Fruit fly (Drosophila melanogaster) whole organism, pupa: ENCODE results near the gene CG11504.
A peak's percentile ranks its signal among the peaks of the same experiment; 100 is the strongest.

Experiments used
- CG10348 ChIP-seq: fragments of 200-800 bp; sonication (Bioruptor generic); IDR thresholded peaks from 2 replicates; pipeline ENCODE4 v1.3.6; 2022; ENCODE audit warnings: missing biosample characterization, missing genetic modification characterization
- CG12605 ChIP-seq: fragments of 200-800 bp; sonication (Bioruptor generic); IDR thresholded peaks from 2 replicates; pipeline ENCODE4 v1.3.6; 2022; ENCODE audit warnings: missing biosample characterization, missing genetic modification characterization
- CG13204 ChIP-seq: fragments of 200-800 bp; sonication (Bioruptor generic); optimal IDR thresholded peaks from 2 replicates; lab custom pipeline; 2018; ENCODE audit warnings: missing biosample characterization, mild to moderate bottlenecking, missing genetic modification characterization, moderate library complexity
- CG14655 ChIP-seq: fragments of 200-800 bp; sonication (Bioruptor generic); optimal IDR thresholded peaks from 3 replicates; lab custom pipeline; 2017; ENCODE audit warnings: mild to moderate bottlenecking, missing biosample characterization, missing genetic modification reagents, missing genetic modification characterization
- CG15710 ChIP-seq: fragments of 200-800 bp; sonication (Bioruptor generic); optimal IDR thresholded peaks from 2 replicates; lab custom pipeline; 2018; ENCODE audit warnings: missing biosample characterization, mild to moderate bottlenecking, missing genetic modification characterization, moderate library complexity
- CG17806 ChIP-seq: fragments of 200-800 bp; sonication (Bioruptor generic); optimal IDR thresholded peaks from 2 replicates; lab custom pipeline; 2018; ENCODE audit warnings: missing biosample characterization, mild to moderate bottlenecking, missing genetic modification characterization, moderate library complexity
- CG32121 ChIP-seq: fragments of 200-800 bp; sonication (Bioruptor generic); IDR thresholded peaks from 2 replicates; pipeline ENCODE4 v1.3.6; 2022; ENCODE audit warnings: missing biosample characterization, missing genetic modification characterization
- CG34367 ChIP-seq: fragments of 200-800 bp; sonication (Bioruptor generic); optimal IDR thresholded peaks from 2 replicates; lab custom pipeline; 2018; ENCODE audit warnings: missing biosample characterization, mild to moderate bottlenecking, missing genetic modification characterization
- CG4496 ChIP-seq: fragments of 200-800 bp; sonication (Bioruptor generic); IDR thresholded peaks from 3 replicates; pipeline ENCODE4 v1.3.6; 2022; ENCODE audit warnings: missing biosample characterization, missing genetic modification characterization
- CG8159 ChIP-seq: fragments of 200-800 bp; sonication (Bioruptor generic); optimal IDR thresholded peaks from 3 replicates; lab custom pipeline; 2018; ENCODE audit warnings: missing biosample characterization, mild to moderate bottlenecking, missing genetic modification characterization, moderate library complexity
- CG8301 ChIP-seq: fragments of 200-800 bp; sonication (Bioruptor generic); optimal IDR thresholded peaks from 2 replicates; lab custom pipeline; 2018; ENCODE audit warnings: missing biosample characterization, mild to moderate bottlenecking, missing genetic modification characterization
- CG9948 ChIP-seq: fragments of 200-800 bp; sonication (Bioruptor generic); optimal IDR thresholded peaks from 2 replicates; lab custom pipeline; 2018; ENCODE audit warnings: missing biosample characterization, mild to moderate bottlenecking, missing genetic modification characterization, moderate library complexity
- D1 ChIP-seq: fragments of 200-800 bp; sonication (Bioruptor generic); optimal IDR thresholded peaks from 2 replicates; lab custom pipeline; 2018; ENCODE audit warnings: missing biosample characterization, mild to moderate bottlenecking, missing genetic modification characterization, moderate library complexity
- EcR ChIP-seq: fragments of 200-800 bp; sonication (Bioruptor generic); optimal IDR thresholded peaks from 3 replicates; lab custom pipeline; 2019; ENCODE audit warnings: missing biosample characterization, missing genetic modification characterization, mild to moderate bottlenecking, moderate library complexity, missing genetic modification reagents
- Ets98B ChIP-seq: fragments of 200-800 bp; sonication (Bioruptor generic); IDR thresholded peaks from 2 replicates; pipeline ENCODE4 v1.3.6; 2022; ENCODE audit warnings: missing biosample characterization, missing genetic modification characterization
- Pif1A ChIP-seq: fragments of 200-800 bp; sonication (Bioruptor generic); optimal IDR thresholded peaks from 3 replicates; lab custom pipeline; 2016; ENCODE audit warnings: missing biosample characterization, missing genetic modification characterization
- Pif1B ChIP-seq: fragments of 200-800 bp; sonication (Bioruptor generic); optimal IDR thresholded peaks from 3 replicates; lab custom pipeline; 2016; ENCODE audit warnings: missing biosample characterization, missing genetic modification characterization
- Snoo ChIP-seq: fragments of 200-800 bp; sonication (Bioruptor generic); optimal IDR thresholded peaks from 3 replicates; lab custom pipeline; 2017; ENCODE audit warnings: missing biosample characterization, mild to moderate bottlenecking, missing genetic modification characterization, inconsistent platforms
- fd96Ca ChIP-seq: fragments of 200-800 bp; sonication (Bioruptor generic); IDR thresholded peaks from 3 replicates; pipeline ENCODE4 v1.3.6; 2022; ENCODE audit warnings: missing biosample characterization, missing genetic modification characterization
- gl ChIP-seq: fragments of 200-800 bp; sonication (Bioruptor generic); optimal IDR thresholded peaks from 2 replicates; lab custom pipeline; 2018; ENCODE audit warnings: missing biosample characterization, mild to moderate bottlenecking, missing genetic modification characterization
- rn ChIP-seq: fragments of 200-800 bp; sonication (Bioruptor generic); IDR thresholded peaks from 2 replicates; pipeline ENCODE4 v1.3.6; 2022; ENCODE audit warnings: missing biosample characterization, missing genetic modification characterization

CG11504 gene

DNA sequence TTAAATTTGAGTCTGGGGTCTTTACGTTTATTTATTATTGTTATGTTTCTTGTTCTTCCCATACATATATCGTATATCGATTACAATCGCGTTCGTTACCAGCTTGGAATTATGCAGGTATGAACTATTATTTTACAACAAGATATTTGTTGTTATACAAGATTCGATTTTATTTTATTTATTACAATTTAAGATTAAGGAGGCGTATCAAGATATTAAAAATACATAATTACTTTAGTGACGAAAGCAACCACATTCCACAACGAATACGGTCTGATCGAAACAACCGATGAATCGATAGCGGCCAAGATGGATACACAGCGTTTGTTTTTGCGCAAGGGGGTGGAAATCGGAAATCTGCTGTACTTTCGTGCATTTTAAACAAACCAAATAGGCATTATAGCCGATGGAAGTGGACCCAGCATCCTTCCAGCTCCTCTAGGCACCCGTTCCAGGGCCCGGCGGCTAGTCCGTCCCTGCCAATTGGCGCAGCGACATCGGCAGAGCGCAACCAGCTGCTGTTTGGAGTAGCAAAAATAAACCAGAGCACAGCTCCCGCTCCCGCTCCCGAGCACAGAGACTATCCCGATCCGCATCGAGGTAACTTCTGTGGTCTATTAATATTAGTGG, at the start of gene CG11504, which contains the start of gene CG15525:
TSS of gene CG11504 (plus strand) at position 294 of the 630 bp plus-strand sequence.
TSS of gene CG15525 (minus strand) at position 70 of the 630 bp plus-strand sequence.
- TF ChIP-seq Ets98B: peak; percentile 19; the same call in 1 of the 2 replicates
- no peak for TF ChIP-seq CG34367
- no peak for TF ChIP-seq fd96Ca (GFP tag; lab: Robert Waterston, UW)
- no peak for TF ChIP-seq gl
- TF ChIP-seq CG15710 (tag; lab: Kevin White, UChicago): no peak

- peak; percentile 34 for TF ChIP-seq CG8159 (tag; lab: Kevin White, UChicago)
- TF ChIP-seq CG8301: no peak
- TF ChIP-seq CG10348: no peak
- TF ChIP-seq CG14655: peak; percentile 9
- TF ChIP-seq CG4496 (GFP tag; lab: Robert Waterston, UW): peak; percentile 58; the same call in 2 of the 3 replicates
- TF ChIP-seq EcR (GFP tag; lab: Kevin White, UChicago): no peak
Measured at dm6 chr3R:29959329-29959728, 38.4 kb upstream of the CG11504 start.

- TF ChIP-seq D1 (no peak), CG14655 (no peak), CG10348 (no peak), CG32121 (GFP tag; lab: Robert Waterston, UW) (no peak), Pif1A (GFP tag; lab: Kevin White, UChicago) (no peak), Ets98B (no peak), EcR (GFP tag; lab: Kevin White, UChicago) (no peak), CG13204 (no peak)
- TF ChIP-seq, all 21 proteins: peak for 0
Measured at dm6 chr3R:29963102-29963501, 34.6 kb upstream of the CG11504 start.

- no peak for TF ChIP-seq CG8159 (tag; lab: Kevin White, UChicago)
- TF ChIP-seq CG9948: no peak
- no peak for TF ChIP-seq CG34367
- TF ChIP-seq Snoo (tag; lab: Kevin White, UChicago): no peak
- no peak for TF ChIP-seq EcR (GFP tag; lab: Kevin White, UChicago)
- TF ChIP-seq CG12605 (GFP tag; lab: Robert Waterston, UW): no peak
- TF ChIP-seq CG8301: no peak
- no peak for TF ChIP-seq CG13204
- no peak for TF ChIP-seq CG17806 (tag; lab: Kevin White, UChicago)
- TF ChIP-seq, all 21 proteins: peak for 0
Measured at dm6 chr3R:29969347-29969746, 28.4 kb upstream of the CG11504 start, which contains the start of gene TkR99D. TkR99D (minus strand) TSS chr3R:29969447.

- TF ChIP-seq CG14655: peak; percentile 14
- TF ChIP-seq CG13204: no peak
- peak; percentile 41 for TF ChIP-seq CG8159 (tag; lab: Kevin White, UChicago)
- no peak for TF ChIP-seq CG8301
- TF ChIP-seq CG15710 (tag; lab: Kevin White, UChicago): peak; percentile 33
- peak; percentile 5 for TF ChIP-seq CG34367
- TF ChIP-seq gl: no peak
- TF ChIP-seq Pif1A (GFP tag; lab: Kevin White, UChicago): peak; percentile 19
- no peak for TF ChIP-seq CG9948
Measured at dm6 chr3R:29978595-29978994, 19.1 kb upstream of the CG11504 start.

DNA sequence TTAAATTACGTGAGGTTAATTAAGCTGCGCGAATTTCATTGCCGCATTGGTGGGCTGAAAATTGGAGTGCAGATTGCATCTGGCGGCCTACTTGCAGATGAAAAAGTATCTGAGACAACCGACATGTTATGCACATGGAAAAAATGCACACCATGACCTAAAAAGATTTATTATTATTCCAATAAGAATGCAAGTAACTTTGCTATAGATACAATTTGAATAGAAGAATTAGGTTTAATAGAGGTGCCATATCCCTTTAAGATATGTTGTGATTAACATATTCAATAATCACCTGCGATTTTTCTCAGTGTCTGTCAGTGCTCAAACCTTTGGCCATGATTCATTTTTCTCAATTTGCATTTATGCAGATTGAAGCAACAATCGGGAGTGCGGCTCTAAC, 16.2 kb upstream of the CG11504 start:
- peak; percentile 72 for TF ChIP-seq CG4496 (GFP tag; lab: Robert Waterston, UW)
- no peak for TF ChIP-seq CG13204
- peak; percentile 40 for TF ChIP-seq CG14655
- peak; percentile 8; the same call in 1 of the 2 replicates for TF ChIP-seq CG32121 (GFP tag; lab: Robert Waterston, UW)
- TF ChIP-seq CG17806 (tag; lab: Kevin White, UChicago): peak; percentile 3
- peak; percentile 15 for TF ChIP-seq CG8159 (tag; lab: Kevin White, UChicago)
- no peak for TF ChIP-seq CG15710 (tag; lab: Kevin White, UChicago)
- peak; percentile 14; the same call in 1 of the 2 replicates for TF ChIP-seq CG12605 (GFP tag; lab: Robert Waterston, UW)
- peak; percentile 57 for TF ChIP-seq CG8301
- TF ChIP-seq Ets98B: peak; percentile 23; the same call in 1 of the 2 replicates
- TF ChIP-seq CG34367: no peak

dm6 chr3R:29982027-29982426, 15.7 kb upstream of the CG11504 start:
- TF ChIP-seq CG34367: no peak
- TF ChIP-seq CG14655: peak; percentile 64
- peak; percentile 25 for TF ChIP-seq CG17806 (tag; lab: Kevin White, UChicago)
- peak; percentile 83 for TF ChIP-seq fd96Ca (GFP tag; lab: Robert Waterston, UW)
- TF ChIP-seq EcR (GFP tag; lab: Kevin White, UChicago): no peak
- TF ChIP-seq CG15710 (tag; lab: Kevin White, UChicago): no peak
- peak; percentile 63 for TF ChIP-seq CG8301
- peak; percentile 71 for TF ChIP-seq CG32121 (GFP tag; lab: Robert Waterston, UW)
- no peak for TF ChIP-seq D1
- no peak for TF ChIP-seq CG9948
- TF ChIP-seq CG13204: no peak
- TF ChIP-seq CG4496 (GFP tag; lab: Robert Waterston, UW): peak; percentile 82
- peak; percentile 76 for TF ChIP-seq Ets98B
- no peak for TF ChIP-seq CG10348
- no peak for TF ChIP-seq CG8159 (tag; lab: Kevin White, UChicago)
- no peak for TF ChIP-seq Pif1A (GFP tag; lab: Kevin White, UChicago)
- TF ChIP-seq Snoo (tag; lab: Kevin White, UChicago): no peak
- TF ChIP-seq Pif1B (GFP tag; lab: Kevin White, UChicago): peak; percentile 8
- TF ChIP-seq CG12605 (GFP tag; lab: Robert Waterston, UW): peak; percentile 65
- no peak for TF ChIP-seq gl
- peak; percentile 62; the same call in 1 of the 2 replicates for TF ChIP-seq rn (GFP tag; lab: Robert Waterston, UW)
